In the genomic region with DNA sequence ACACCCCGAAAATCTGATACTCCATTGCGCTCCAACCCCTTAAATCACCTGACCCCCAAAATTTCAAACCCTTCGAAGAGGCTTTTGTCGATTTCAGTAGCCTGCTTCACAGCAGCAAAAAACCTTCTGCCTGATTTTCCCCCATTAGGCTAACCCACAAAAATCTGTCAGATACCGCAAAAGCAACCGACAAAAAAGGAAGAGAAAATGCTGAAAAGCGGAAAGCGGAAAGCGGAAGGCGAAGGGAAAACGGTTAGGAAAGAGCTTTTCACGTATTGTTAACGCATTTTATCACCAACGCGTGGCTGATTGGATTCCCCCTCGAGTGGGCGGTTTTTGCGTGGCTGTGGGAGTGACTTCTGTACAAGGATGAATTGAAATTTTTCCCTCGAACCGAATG, we compare ENCODE assay signal across 3 fruit fly cellular contexts.
TF ChIP-seq lines count a peak whose summit lies in the region.

No protein-coding gene starts in this region.

- TF ChIP-seq CTCF in whole organism, embryonic (GFP tag; optimal IDR thresholded peaks at IDR 0.05; lab: Kevin White, UChicago): no peak

TF ChIP-seq in whole organism, embryonic, 481 proteins besides CTCF, POLR2A, EP300 and RAD21:
- TF ChIP-seq CG6689 (GFP tag; IDR thresholded peaks at IDR 0.05; lab: Robert Waterston, UW): no peak
- TF ChIP-seq CG15011 (GFP tag; optimal IDR thresholded peaks at IDR 0.05; lab: Kevin White, UChicago): peak; percentile 13
- peak; percentile 65 for TF ChIP-seq CG13894 (tag; optimal IDR thresholded peaks at IDR 0.05; lab: Kevin White, UChicago)
- no peak for TF ChIP-seq CG14710 (tag; optimal IDR thresholded peaks at IDR 0.05; lab: Kevin White, UChicago)
- peak; percentile 83 for TF ChIP-seq abd-A (tag; optimal IDR thresholded peaks at IDR 0.05; lab: Kevin White, UChicago)
- TF ChIP-seq bigmax (GFP tag; optimal IDR thresholded peaks at IDR 0.05; lab: Kevin White, UChicago): no peak
- peak; percentile 2 for TF ChIP-seq CG6813 (GFP tag; optimal IDR thresholded peaks at IDR 0.05; lab: Kevin White, UChicago)
- peak; percentile 12 for TF ChIP-seq Hey (tag; optimal IDR thresholded peaks at IDR 0.05; lab: Kevin White, UChicago)

TF ChIP-seq in whole organism, prepupa, 60 proteins besides CTCF, POLR2A, EP300 and RAD21:
- TF ChIP-seq Eip78C (GFP tag; lab: Kevin White, UChicago) (peak; percentile 33), eg (GFP tag; IDR thresholded peaks at IDR 0.05; lab: Robert Waterston, UW) (no peak)
TF ChIP-seq in whole organism, prepupa: peak in this region for 1.

TF ChIP-seq in whole organism, wandering third instar larva, 38 proteins besides CTCF, POLR2A, EP300 and RAD21:
- TF ChIP-seq Dfd (GFP tag; optimal IDR thresholded peaks at IDR 0.05; lab: Kevin White, UChicago): no peak
- TF ChIP-seq Mio (GFP tag; optimal IDR thresholded peaks at IDR 0.05; lab: Kevin White, UChicago): no peak
- no peak for TF ChIP-seq dsf (GFP tag; optimal IDR thresholded peaks at IDR 0.05; lab: Kevin White, UChicago; ENCODE audit: borderline replicate concordance)
- no peak for TF ChIP-seq psq (GFP tag; optimal IDR thresholded peaks at IDR 0.05; lab: Kevin White, UChicago)
- TF ChIP-seq Hr83 (GFP tag; optimal IDR thresholded peaks at IDR 0.05; lab: Kevin White, UChicago; ENCODE audit: poor library complexity, severe bottlenecking): no peak
- TF ChIP-seq Rel (GFP tag; optimal IDR thresholded peaks at IDR 0.05; lab: Kevin White, UChicago): no peak
- TF ChIP-seq Rel (tag; optimal IDR thresholded peaks at IDR 0.05; lab: Kevin White, UChicago): peak; percentile 28
- TF ChIP-seq Abd-B (GFP tag; optimal IDR thresholded peaks at IDR 0.05; lab: Kevin White, UChicago): no peak
